Fruit fly (Drosophila melanogaster) whole organism, embryonic: ENCODE results near the gene Eo.

Experiments
- Atf-2 ChIP-seq: fragments of 200-800 bp; sonication (Bioruptor generic); optimal IDR thresholded peaks from 2 replicates; lab custom pipeline; 2016; ENCODE audit warnings: missing biosample characterization, missing genetic modification characterization
- CG10979 ChIP-seq: fragments of 200-800 bp; sonication (Bioruptor generic); optimal IDR thresholded peaks from 2 replicates; lab custom pipeline; 2018; ENCODE audit warnings: missing biosample characterization, mild to moderate bottlenecking, missing genetic modification characterization, moderate library complexity
- CG11696 ChIP-seq: fragments of 200-800 bp; sonication (Bioruptor generic); IDR thresholded peaks from 2 replicates; pipeline ENCODE4 v1.3.6; 2022; ENCODE audit warnings: missing biosample characterization, missing genetic modification characterization
- CG12071 ChIP-seq: fragments of 200-800 bp; sonication (Bioruptor generic); optimal IDR thresholded peaks from 3 replicates; lab custom pipeline; 2018; ENCODE audit warnings: missing biosample characterization, mild to moderate bottlenecking, missing genetic modification characterization
- CG13296 ChIP-seq: fragments of 200-800 bp; sonication (Bioruptor generic); optimal IDR thresholded peaks from 3 replicates; lab custom pipeline; 2018; ENCODE audit warnings: missing biosample characterization, mild to moderate bottlenecking, missing genetic modification characterization
- CG13624 ChIP-seq: fragments of 200-800 bp; sonication (Bioruptor generic); optimal IDR thresholded peaks from 2 replicates; lab custom pipeline; 2016; ENCODE audit warnings: missing biosample characterization, missing genetic modification characterization
- CG14441 ChIP-seq: fragments of 200-800 bp; sonication (Bioruptor generic); IDR thresholded peaks from 2 replicates; pipeline ENCODE4 v1.3.6; 2022; ENCODE audit warnings: missing biosample characterization, missing genetic modification characterization
- CG17568 ChIP-seq: fragments of 200-800 bp; sonication (Bioruptor generic); optimal IDR thresholded peaks from 2 replicates; lab custom pipeline; 2018; ENCODE audit warnings: missing biosample characterization, mild to moderate bottlenecking, missing genetic modification characterization, moderate library complexity
- CG18262 ChIP-seq: fragments of 200-800 bp; optimal IDR thresholded peaks from 3 replicates; lab custom pipeline; 2019; ENCODE audit warnings: missing biosample characterization, mild to moderate bottlenecking, missing genetic modification characterization, moderate library complexity
- CG18764 ChIP-seq: fragments of 200-800 bp; sonication (Bioruptor generic); optimal IDR thresholded peaks from 3 replicates; lab custom pipeline; 2016; ENCODE audit warnings: missing biosample characterization, missing genetic modification characterization
- CG2129 ChIP-seq: fragments of 200-800 bp; sonication (Bioruptor generic); IDR thresholded peaks from 2 replicates; pipeline ENCODE4 v1.3.6; 2022; ENCODE audit warnings: missing biosample characterization, missing genetic modification characterization; ENCODE audit not compliant: partially characterized antibody
- CG31365 ChIP-seq: fragments of 200-800 bp; sonication (Bioruptor generic); optimal IDR thresholded peaks from 2 replicates; lab custom pipeline; 2018; ENCODE audit warnings: missing biosample characterization, mild to moderate bottlenecking, missing genetic modification characterization
- CG33213 ChIP-seq: fragments of 200-800 bp; sonication (Bioruptor generic); optimal IDR thresholded peaks from 3 replicates; lab custom pipeline; 2016; ENCODE audit warnings: missing biosample characterization, missing genetic modification characterization
- CG3407 ChIP-seq: fragments of 200-800 bp; sonication (Bioruptor generic); optimal IDR thresholded peaks from 2 replicates; lab custom pipeline; 2018; ENCODE audit warnings: missing biosample characterization, mild to moderate bottlenecking, missing genetic modification characterization
- CG34376 ChIP-seq: fragments of 200-800 bp; sonication (Bioruptor generic); optimal IDR thresholded peaks from 2 replicates; lab custom pipeline; 2018; ENCODE audit warnings: missing biosample characterization, mild to moderate bottlenecking, missing genetic modification characterization
- CG4820 ChIP-seq: fragments of 200-800 bp; sonication (Bioruptor generic); optimal IDR thresholded peaks from 3 replicates; lab custom pipeline; 2016; ENCODE audit warnings: missing biosample characterization, missing genetic modification characterization
- CG6791 ChIP-seq: fragments of 200-800 bp; sonication (Bioruptor generic); IDR thresholded peaks from 3 replicates; pipeline ENCODE4 v1.3.6; 2022; ENCODE audit warnings: missing biosample characterization, missing genetic modification characterization; ENCODE audit not compliant: partially characterized antibody
- CG9797 ChIP-seq: fragments of 200-800 bp; sonication (Bioruptor generic); optimal IDR thresholded peaks from 3 replicates; lab custom pipeline; 2018; ENCODE audit warnings: missing biosample characterization, mild to moderate bottlenecking, missing genetic modification characterization
- D19A ChIP-seq: fragments of 200-800 bp; optimal IDR thresholded peaks from 3 replicates; lab custom pipeline; 2019; ENCODE audit warnings: missing biosample characterization, mild to moderate bottlenecking, missing genetic modification characterization, moderate library complexity
- Dek ChIP-seq: fragments of 200-800 bp; sonication (Bioruptor generic); optimal IDR thresholded peaks from 3 replicates; lab custom pipeline; 2019; ENCODE audit warnings: missing biosample characterization, mild to moderate bottlenecking, missing genetic modification characterization, moderate library complexity
- Doc3 ChIP-seq: fragments of 200-800 bp; sonication (Bioruptor generic); IDR thresholded peaks from 3 replicates; pipeline ENCODE4 v1.3.6; 2022; ENCODE audit warnings: missing biosample characterization, missing genetic modification characterization; ENCODE audit not compliant: partially characterized antibody
- E2f2 ChIP-seq: fragments of 200-800 bp; sonication (Bioruptor generic); IDR thresholded peaks from 2 replicates; pipeline ENCODE4 v1.3.6; 2022; ENCODE audit warnings: missing biosample characterization, missing genetic modification characterization
- Elba2 ChIP-seq: fragments of 200-800 bp; sonication (Bioruptor generic); optimal IDR thresholded peaks from 3 replicates; lab custom pipeline; 2016; ENCODE audit warnings: missing biosample characterization, missing genetic modification characterization
- HmgZ ChIP-seq: fragments of 200-800 bp; sonication (Bioruptor generic); optimal IDR thresholded peaks from 2 replicates; lab custom pipeline; 2018; ENCODE audit warnings: missing biosample characterization, mild to moderate bottlenecking, missing genetic modification characterization
- MBD-R2 ChIP-seq: fragments of 200-800 bp; sonication (Bioruptor generic); IDR thresholded peaks from 2 replicates; pipeline ENCODE4 v1.3.6; 2022; ENCODE audit warnings: missing biosample characterization, missing genetic modification characterization
- Mrtf ChIP-seq: fragments of 200-800 bp; sonication (Bioruptor generic); IDR thresholded peaks from 3 replicates; pipeline ENCODE4 v1.3.6; 2022; ENCODE audit warnings: missing biosample characterization, missing genetic modification characterization
- NFAT ChIP-seq: fragments of 200-800 bp; sonication (Bioruptor generic); IDR thresholded peaks from 2 replicates; pipeline ENCODE4 v1.3.6; 2022; ENCODE audit warnings: missing biosample characterization, missing genetic modification characterization
- Rfx ChIP-seq: fragments of 200-800 bp; sonication (Bioruptor generic); IDR thresholded peaks from 2 replicates; pipeline ENCODE4 v1.3.6; 2022; ENCODE audit warnings: missing biosample characterization, missing genetic modification characterization
- Spps ChIP-seq: fragments of 200-800 bp; sonication (Bioruptor generic); optimal IDR thresholded peaks from 2 replicates; lab custom pipeline; 2018; ENCODE audit warnings: missing biosample characterization, mild to moderate bottlenecking, missing genetic modification characterization
- bowl ChIP-seq: fragments of 200-800 bp; sonication (Bioruptor generic); IDR thresholded peaks from 2 replicates; pipeline ENCODE4 v1.3.6; 2022; ENCODE audit warnings: missing biosample characterization, missing genetic modification characterization
- btn ChIP-seq: fragments of 200-800 bp; sonication (Bioruptor generic); optimal IDR thresholded peaks from 2 replicates; lab custom pipeline; 2016; ENCODE audit warnings: missing biosample characterization, missing genetic modification characterization
- chm ChIP-seq: fragments of 200-800 bp; sonication (Bioruptor generic); IDR thresholded peaks from 2 replicates; pipeline ENCODE4 v1.3.6; 2022; ENCODE audit warnings: missing biosample characterization, missing genetic modification characterization
- da ChIP-seq: fragments of 200-800 bp; sonication (Bioruptor generic); optimal IDR thresholded peaks from 2 replicates; lab custom pipeline; 2016; ENCODE audit warnings: missing biosample characterization, missing genetic modification characterization
- dmrt11E ChIP-seq: fragments of 200-800 bp; sonication (Bioruptor generic); optimal IDR thresholded peaks from 3 replicates; lab custom pipeline; 2018; ENCODE audit warnings: missing biosample characterization, mild to moderate bottlenecking, missing genetic modification characterization, moderate library complexity
- eyg ChIP-seq: fragments of 200-800 bp; sonication (Bioruptor generic); optimal IDR thresholded peaks from 3 replicates; lab custom pipeline; 2016; ENCODE audit warnings: missing biosample characterization, missing genetic modification characterization
- gce ChIP-seq: fragments of 200-800 bp; sonication (Bioruptor generic); IDR thresholded peaks from 3 replicates; pipeline ENCODE4 v1.3.6; 2022; ENCODE audit warnings: missing biosample characterization, missing genetic modification characterization
- gsb-n ChIP-seq: fragments of 200-800 bp; sonication (Bioruptor generic); optimal IDR thresholded peaks from 3 replicates; lab custom pipeline; 2018; ENCODE audit warnings: missing biosample characterization, mild to moderate bottlenecking, missing genetic modification characterization
- jing ChIP-seq: fragments of 200-800 bp; sonication (Bioruptor generic); optimal IDR thresholded peaks from 2 replicates; lab custom pipeline; 2018; ENCODE audit warnings: missing biosample characterization, mild to moderate bottlenecking, missing genetic modification characterization
- jumu ChIP-seq: fragments of 200-800 bp; sonication (Bioruptor generic); optimal IDR thresholded peaks from 3 replicates; lab custom pipeline; 2016; ENCODE audit warnings: missing biosample characterization, missing genetic modification characterization
- klu ChIP-seq: fragments of 200-800 bp; sonication (Bioruptor generic); IDR thresholded peaks from 2 replicates; pipeline ENCODE4 v1.3.6; 2022; ENCODE audit warnings: missing biosample characterization, missing genetic modification characterization
- odd ChIP-seq: fragments of 200-800 bp; sonication (Bioruptor generic); optimal IDR thresholded peaks from 2 replicates; lab custom pipeline; 2017; ENCODE audit warnings: missing biosample characterization, mild to moderate bottlenecking, missing genetic modification characterization
- org-1 ChIP-seq: fragments of 200-800 bp; sonication (Bioruptor generic); optimal IDR thresholded peaks from 2 replicates; lab custom pipeline; 2017; ENCODE audit warnings: missing biosample characterization, missing genetic modification characterization
- slbo ChIP-seq: fragments of 200-800 bp; sonication (Bioruptor generic); IDR thresholded peaks from 2 replicates; pipeline ENCODE4 v1.3.6; 2022; ENCODE audit warnings: missing biosample characterization, missing genetic modification characterization
- sna ChIP-seq: fragments of 200-800 bp; sonication (Bioruptor generic); IDR thresholded peaks from 2 replicates; pipeline ENCODE4 v1.3.6; 2022; ENCODE audit warnings: missing biosample characterization, missing genetic modification characterization; ENCODE audit not compliant: partially characterized antibody
- so ChIP-seq: fragments of 200-800 bp; sonication (Bioruptor generic); IDR thresholded peaks from 3 replicates; pipeline ENCODE4 v1.3.6; 2022; ENCODE audit warnings: missing biosample characterization, missing genetic modification characterization
- sug ChIP-seq: fragments of 200-800 bp; optimal IDR thresholded peaks from 2 replicates; lab custom pipeline; 2019; ENCODE audit warnings: missing biosample characterization, mild to moderate bottlenecking, missing genetic modification characterization, moderate library complexity
- unc-4 ChIP-seq: fragments of 200-800 bp; sonication (Bioruptor generic); IDR thresholded peaks from 2 replicates; pipeline ENCODE4 v1.3.6; 2022; ENCODE audit warnings: missing biosample characterization, missing genetic modification characterization; ENCODE audit not compliant: partially characterized antibody
- zfh1 ChIP-seq: fragments of 200-800 bp; sonication (Bioruptor generic); IDR thresholded peaks from 3 replicates; pipeline ENCODE4 v1.3.6; 2022; ENCODE audit warnings: missing biosample characterization, missing genetic modification characterization

Gene Eo

dm6 chrX:14950273-14951272 lies 32.0 kb upstream of the Eo start (continued):
- TF ChIP-seq CG12071, result peak; percentile 82
- peak; percentile 66 for TF ChIP-seq CG13624 (GFP tag; lab: Kevin White, UChicago)
- TF ChIP-seq sug (tag; lab: Kevin White, UChicago), result peak; percentile 79
- peak; percentile 76 for TF ChIP-seq Rfx (GFP tag; lab: Robert Waterston, UW)
- TF ChIP-seq sna (GFP tag; lab: Robert Waterston, UW), result no peak
- TF ChIP-seq da, result peak; percentile 36
- peak; percentile 80 for TF ChIP-seq Elba2 (GFP tag; lab: Kevin White, UChicago)
- peak; percentile 84 for TF ChIP-seq CG18764
- TF ChIP-seq Dek (tag; lab: Kevin White, UChicago), result peak; percentile 81
- TF ChIP-seq CG2129 (GFP tag; lab: Robert Waterston, UW), result no peak
- TF ChIP-seq so (GFP tag; lab: Robert Waterston, UW), result peak; percentile 94
- TF ChIP-seq Atf-2 (GFP tag; lab: Kevin White, UChicago), result peak; percentile 86
- TF ChIP-seq unc-4 (GFP tag; lab: Robert Waterston, UW), result no peak
- TF ChIP-seq Spps, result peak; percentile 96
- TF ChIP-seq HmgZ (tag; lab: Kevin White, UChicago), result peak; percentile 76
- peak; percentile 29 for TF ChIP-seq CG34376 (GFP tag; lab: Kevin White, UChicago)
- peak; percentile 94 for TF ChIP-seq zfh1 (GFP tag; lab: Robert Waterston, UW)
- peak; percentile 58 for TF ChIP-seq CG33213 (GFP tag; lab: Kevin White, UChicago)
- peak; percentile 99 for TF ChIP-seq CG18262 (tag; lab: Kevin White, UChicago)
- TF ChIP-seq MBD-R2, result no peak
- TF ChIP-seq CG10979 (tag; lab: Kevin White, UChicago), result peak; percentile 98
- TF ChIP-seq gsb-n, result peak; percentile 95
- peak; percentile 92 for TF ChIP-seq CG4820 (GFP tag; lab: Kevin White, UChicago)
- peak; percentile 91 for TF ChIP-seq jing (GFP tag; lab: Kevin White, UChicago)
- TF ChIP-seq NFAT (GFP tag; lab: Robert Waterston, UW), result peak; percentile 24; the same call in 1 of the 2 replicates
- TF ChIP-seq Mrtf, result peak; percentile 79
- peak; percentile 98 for TF ChIP-seq dmrt11E (tag; lab: Kevin White, UChicago)
- TF ChIP-seq btn (GFP tag; lab: Kevin White, UChicago), result peak; percentile 57
- TF ChIP-seq odd (GFP tag; lab: Kevin White, UChicago), result peak; percentile 91
- TF ChIP-seq CG17568 (GFP tag; lab: Kevin White, UChicago), result peak; percentile 89
- TF ChIP-seq CG9797 (GFP tag; lab: Kevin White, UChicago), result peak; percentile 32
- peak; percentile 78 for TF ChIP-seq klu
- TF ChIP-seq gce (GFP tag; lab: Robert Waterston, UW), result peak; percentile 74
- TF ChIP-seq E2f2 (GFP tag; lab: Robert Waterston, UW), result peak; percentile 74
- peak; percentile 86 for TF ChIP-seq CG13296 (GFP tag; lab: Kevin White, UChicago)
- TF ChIP-seq bowl, result peak; percentile 60; the same call in 1 of the 2 replicates
- TF ChIP-seq eyg, result no peak
- peak; percentile 95 for TF ChIP-seq D19A
- TF ChIP-seq slbo (GFP tag; lab: Robert Waterston, UW), result peak; percentile 72
- TF ChIP-seq org-1 (GFP tag; lab: Kevin White, UChicago), result peak; percentile 91
- peak; percentile 65 for TF ChIP-seq jumu
- peak; percentile 89 for TF ChIP-seq CG3407 (GFP tag; lab: Kevin White, UChicago)
- peak; percentile 68 for TF ChIP-seq CG31365 (tag; lab: Kevin White, UChicago)
- TF ChIP-seq CG11696 (GFP tag; lab: Robert Waterston, UW), result peak; percentile 58
- peak; percentile 43 for TF ChIP-seq chm (GFP tag; lab: Robert Waterston, UW)
- peak; percentile 35; the same call in 1 of the 3 replicates for TF ChIP-seq Doc3 (GFP tag; lab: Robert Waterston, UW)
- TF ChIP-seq CG6791 (GFP tag; lab: Robert Waterston, UW), result peak; percentile 53; the same call in 1 of the 3 replicates
- peak; percentile 83 for TF ChIP-seq CG14441 (GFP tag; lab: Robert Waterston, UW)
